In the genomic region with DNA sequence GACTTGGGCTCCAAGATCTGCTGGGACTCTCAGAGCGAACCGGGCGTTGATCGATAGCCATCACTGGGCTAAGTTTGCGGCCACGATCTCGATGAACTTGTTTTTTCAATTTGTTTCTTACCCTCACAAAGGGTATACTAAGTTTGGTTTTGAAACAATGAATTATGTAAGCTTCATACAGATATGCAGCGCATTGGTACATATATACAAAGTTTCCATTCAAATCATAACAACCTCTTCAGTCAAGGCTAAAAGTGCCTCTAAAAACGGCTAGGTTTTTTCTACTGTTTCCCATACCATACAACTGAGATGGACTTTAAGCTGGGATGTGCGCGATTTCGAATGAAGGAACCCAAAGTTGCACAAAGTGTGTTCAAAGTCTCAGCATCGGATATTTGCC, we compare ENCODE assay signal across 3 fruit fly cellular contexts.
TF ChIP-seq lines count a peak whose summit lies in the region.

No protein-coding gene starts in this region.

TF ChIP-seq in whole organism, prepupa, 60 proteins besides CTCF, POLR2A, EP300 and RAD21:
- TF ChIP-seq Eip78C (GFP tag; lab: Kevin White, UChicago), result peak; percentile 73
- no peak for TF ChIP-seq CG15336 (GFP tag; IDR thresholded peaks at IDR 0.05; lab: Robert Waterston, UW)
- TF ChIP-seq Sox102F (GFP tag; optimal IDR thresholded peaks at IDR 0.05; lab: Kevin White, UChicago), result peak; percentile 48
- peak; percentile 28 for TF ChIP-seq Met (GFP tag; optimal IDR thresholded peaks at IDR 0.05; lab: Kevin White, UChicago)
- TF ChIP-seq net (GFP tag; optimal IDR thresholded peaks at IDR 0.05; lab: Kevin White, UChicago), result no peak
- no peak for TF ChIP-seq salr (GFP tag; optimal IDR thresholded peaks at IDR 0.05; lab: Kevin White, UChicago)
- TF ChIP-seq CG11762 (GFP tag; optimal IDR thresholded peaks at IDR 0.05; lab: Kevin White, UChicago; ENCODE audit: insufficient read depth), result no peak
- TF ChIP-seq CG8119 (GFP tag; IDR thresholded peaks at IDR 0.05; lab: Robert Waterston, UW), result no peak
- TF ChIP-seq Ets96B (tag; optimal IDR thresholded peaks at IDR 0.05; lab: Kevin White, UChicago), result no peak
- no peak for TF ChIP-seq fkh (GFP tag; optimal IDR thresholded peaks at IDR 0.05; lab: Kevin White, UChicago)
- peak; percentile 7 for TF ChIP-seq lz (GFP tag; optimal IDR thresholded peaks at IDR 0.05; lab: Kevin White, UChicago)
- peak; percentile 31 for TF ChIP-seq esn (GFP tag; optimal IDR thresholded peaks at IDR 0.05; lab: Kevin White, UChicago)
- no peak for TF ChIP-seq CG7368 (GFP tag; optimal IDR thresholded peaks at IDR 0.05; lab: Kevin White, UChicago)
- no peak for TF ChIP-seq spab (GFP tag; optimal IDR thresholded peaks at IDR 0.05; lab: Kevin White, UChicago)
- TF ChIP-seq Ets21C (GFP tag; optimal IDR thresholded peaks at IDR 0.05; lab: Kevin White, UChicago), result no peak
- TF ChIP-seq Hr39 (GFP tag; optimal IDR thresholded peaks at IDR 0.05; lab: Kevin White, UChicago), result peak; percentile 13
- TF ChIP-seq CG31627 (GFP tag; optimal IDR thresholded peaks at IDR 0.05; lab: Kevin White, UChicago), result peak; percentile 5
- peak; percentile 11 for TF ChIP-seq Smox (GFP tag; optimal IDR thresholded peaks at IDR 0.05; lab: Kevin White, UChicago)
- peak; percentile 48 for TF ChIP-seq svp (GFP tag; lab: Kevin White, UChicago)
- TF ChIP-seq CG34406 (GFP tag; optimal IDR thresholded peaks at IDR 0.05; lab: Kevin White, UChicago), result no peak
- TF ChIP-seq topi (GFP tag; optimal IDR thresholded peaks at IDR 0.05; lab: Kevin White, UChicago), result peak; percentile 28
- no peak for TF ChIP-seq CG16779 (tag; optimal IDR thresholded peaks at IDR 0.05; lab: Kevin White, UChicago)
- no peak for TF ChIP-seq fd59A (GFP tag; optimal IDR thresholded peaks at IDR 0.05; lab: Kevin White, UChicago)
TF ChIP-seq in whole organism, prepupa: peak in this region for 10.

TF ChIP-seq in whole organism, pupa, 21 proteins besides CTCF, POLR2A, EP300 and RAD21:
- TF ChIP-seq CG10348 (GFP tag; IDR thresholded peaks at IDR 0.05; lab: Robert Waterston, UW) (no peak), CG15710 (tag; optimal IDR thresholded peaks at IDR 0.05; lab: Kevin White, UChicago) (no peak), fd96Ca (GFP tag; IDR thresholded peaks at IDR 0.05; lab: Robert Waterston, UW) (no peak), CG34367 (tag; optimal IDR thresholded peaks at IDR 0.05; lab: Kevin White, UChicago) (no peak), CG9948 (tag; optimal IDR thresholded peaks at IDR 0.05; lab: Kevin White, UChicago) (no peak), CG13204 (GFP tag; optimal IDR thresholded peaks at IDR 0.05; lab: Kevin White, UChicago) (no peak), CG8159 (tag; optimal IDR thresholded peaks at IDR 0.05; lab: Kevin White, UChicago) (peak; percentile 1), CG17806 (tag; optimal IDR thresholded peaks at IDR 0.05; lab: Kevin White, UChicago) (no peak)

TF ChIP-seq in whole organism, wandering third instar larva, 38 proteins besides CTCF, POLR2A, EP300 and RAD21:
- TF ChIP-seq dmrt93B (GFP tag; optimal IDR thresholded peaks at IDR 0.05; lab: Kevin White, UChicago) (no peak), Abd-B (GFP tag; optimal IDR thresholded peaks at IDR 0.05; lab: Kevin White, UChicago) (no peak), Mio (GFP tag; optimal IDR thresholded peaks at IDR 0.05; lab: Kevin White, UChicago) (no peak), woc (GFP tag; optimal IDR thresholded peaks at IDR 0.05; lab: Kevin White, UChicago) (peak; percentile 43), fru (GFP tag; optimal IDR thresholded peaks at IDR 0.05; lab: Kevin White, UChicago) (peak; percentile 57), Vsx2 (GFP tag; optimal IDR thresholded peaks at IDR 0.05; lab: Kevin White, UChicago; ENCODE audit: partially characterized antibody) (no peak), h (GFP tag; optimal IDR thresholded peaks at IDR 0.05; lab: Kevin White, UChicago) (peak; percentile 19), br (GFP tag; optimal IDR thresholded peaks at IDR 0.05; lab: Kevin White, UChicago) (no peak), Dif (GFP tag; optimal IDR thresholded peaks at IDR 0.05; lab: Kevin White, UChicago; ENCODE audit: partially characterized antibody) (no peak), psq (GFP tag; optimal IDR thresholded peaks at IDR 0.05; lab: Kevin White, UChicago) (no peak), Jra (GFP tag; optimal IDR thresholded peaks at IDR 0.05; lab: Kevin White, UChicago) (no peak), usp (GFP tag; optimal IDR thresholded peaks at IDR 0.05; lab: Kevin White, UChicago) (no peak), Dfd (GFP tag; optimal IDR thresholded peaks at IDR 0.05; lab: Kevin White, UChicago) (no peak), ey (GFP tag; optimal IDR thresholded peaks at IDR 0.05; lab: Kevin White, UChicago) (peak; percentile 28), dl (GFP tag; optimal IDR thresholded peaks at IDR 0.05; lab: Kevin White, UChicago; ENCODE audit: insufficient read depth in 1 of 2, partially characterized antibody in 2 of 2) (no peak), pan (optimal IDR thresholded peaks at IDR 0.05; lab: Kevin White, UChicago) (no peak), lola (GFP tag; optimal IDR thresholded peaks at IDR 0.05; lab: Kevin White, UChicago) (no peak), foxo (GFP tag; optimal IDR thresholded peaks at IDR 0.05; lab: Kevin White, UChicago) (peak in 1 of 2 experiments; percentile 37), brk (GFP tag; optimal IDR thresholded peaks at IDR 0.05; lab: Kevin White, UChicago) (no peak), GATAd (GFP tag; optimal IDR thresholded peaks at IDR 0.05; lab: Kevin White, UChicago) (no peak), Hnf4 (GFP tag; optimal IDR thresholded peaks at IDR 0.05; lab: Kevin White, UChicago) (no peak), rgr (GFP tag; optimal IDR thresholded peaks at IDR 0.05; lab: Kevin White, UChicago) (no peak), N (GFP tag; optimal IDR thresholded peaks at IDR 0.05; lab: Kevin White, UChicago) (no peak), CG32264 (GFP tag; optimal IDR thresholded peaks at IDR 0.05; lab: Kevin White, UChicago) (no peak), dsf (GFP tag; optimal IDR thresholded peaks at IDR 0.05; lab: Kevin White, UChicago; ENCODE audit: borderline replicate concordance) (no peak), Hr83 (GFP tag; optimal IDR thresholded peaks at IDR 0.05; lab: Kevin White, UChicago; ENCODE audit: poor library complexity, severe bottlenecking) (no peak), tai (GFP tag; optimal IDR thresholded peaks at IDR 0.05; lab: Kevin White, UChicago) (no peak), Hr78 (GFP tag; optimal IDR thresholded peaks at IDR 0.05; lab: Kevin White, UChicago) (no peak), CrebA (GFP tag; optimal IDR thresholded peaks at IDR 0.05; lab: Kevin White, UChicago; ENCODE audit: borderline replicate concordance) (no peak), sage (GFP tag; optimal IDR thresholded peaks at IDR 0.05; lab: Kevin White, UChicago) (no peak), HLH106 (tag; optimal IDR thresholded peaks at IDR 0.05; lab: Kevin White, UChicago) (peak; percentile 28), OdsH (GFP tag; optimal IDR thresholded peaks at IDR 0.05; lab: Kevin White, UChicago) (no peak), CG9705 (GFP tag; optimal IDR thresholded peaks at IDR 0.05; lab: Kevin White, UChicago) (no peak), Sp1 (GFP tag; optimal IDR thresholded peaks at IDR 0.05; lab: Kevin White, UChicago) (peak; percentile 25)
